Worm (Caenorhabditis elegans): ENCODE measurements around the gene par-3.

DNA sequence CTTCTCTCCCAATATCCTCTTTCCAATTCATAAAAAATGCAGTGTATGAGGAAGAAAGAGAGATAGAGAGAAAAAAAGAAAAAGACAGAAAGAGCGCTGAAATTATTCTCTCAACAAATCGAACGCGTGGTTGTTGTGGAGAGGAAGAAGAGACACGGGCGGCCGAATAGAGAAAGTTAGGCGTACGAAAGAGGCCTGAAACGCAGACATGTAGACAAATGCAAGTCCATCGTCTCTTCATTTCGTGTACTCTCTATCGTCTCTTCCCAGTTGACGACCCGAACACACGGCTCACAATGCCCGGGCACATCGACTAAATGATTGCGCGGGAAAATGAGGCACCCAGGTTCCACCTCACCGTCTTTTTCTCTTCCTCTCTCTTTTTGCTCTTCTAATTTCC lies 42.8 kb upstream of the par-3 start:
- peak; percentile 61 for TF ChIP-seq unc-62 (GFP tag; optimal IDR thresholded peaks at IDR 0.05)
- TF ChIP-seq nhr-76 (tag; optimal IDR thresholded peaks at IDR 0.05): no peak

Measured in whole organism, mixed stage, embryonic.